Fruit fly (Drosophila melanogaster) whole organism, wandering third instar larva: ENCODE results near the gene OXA1L.
A peak's percentile ranks its signal among the peaks of the same experiment; 100 is the strongest.

ENCODE experiments used
- Abd-B ChIP-seq: fragments of >200 bp; optimal IDR thresholded peaks from 2 replicates; lab custom pipeline; 2017; ENCODE audit warnings: missing biosample characterization, missing genetic modification characterization
- CG32264 ChIP-seq: fragments of 200-800 bp; sonication (Bioruptor generic); optimal IDR thresholded peaks from 2 replicates; lab custom pipeline; 2016; ENCODE audit warnings: missing biosample characterization, missing genetic modification characterization
- Hr83 ChIP-seq: fragments of 200-300 bp; sonication (Bioruptor generic); optimal IDR thresholded peaks from 2 replicates; lab custom pipeline; 2016; ENCODE audit warnings: missing biosample characterization, mild to moderate bottlenecking, missing genetic modification characterization, moderate library complexity; ENCODE audit not compliant: poor library complexity, severe bottlenecking
- N ChIP-seq: fragments of >200 bp; optimal IDR thresholded peaks from 2 replicates; lab custom pipeline; 2018; ENCODE audit warnings: missing biosample characterization, missing external identifiers, missing genetic modification characterization
- Sp1 ChIP-seq: fragments of 200-800 bp; sonication (Bioruptor generic); optimal IDR thresholded peaks from 3 replicates; lab custom pipeline; 2019; ENCODE audit warnings: missing biosample characterization, mild to moderate bottlenecking, missing genetic modification characterization, moderate library complexity
- dmrt93B ChIP-seq: fragments of 200-800 bp; sonication (Bioruptor generic); optimal IDR thresholded peaks from 2 replicates; lab custom pipeline; 2018; ENCODE audit warnings: missing biosample characterization, mild to moderate bottlenecking, missing genetic modification characterization
- h ChIP-seq: fragments of 200-800 bp; sonication (Bioruptor generic); optimal IDR thresholded peaks from 3 replicates; lab custom pipeline; 2016; ENCODE audit warnings: missing biosample characterization, mild to moderate bottlenecking, missing genetic modification characterization
- pan ChIP-seq: fragments of >200 bp; optimal IDR thresholded peaks from 2 replicates; lab custom pipeline; 2017
- usp ChIP-seq: fragments of >200 bp; optimal IDR thresholded peaks from 2 replicates; lab custom pipeline; 2017; ENCODE audit warnings: missing biosample characterization, missing genetic modification characterization

- peak; percentile 25 for TF ChIP-seq h (GFP tag; lab: Kevin White, UChicago)
- TF ChIP-seq Sp1 (GFP tag; lab: Kevin White, UChicago), result peak; percentile 31
- no peak for TF ChIP-seq N (GFP tag; lab: Kevin White, UChicago)
- no peak for TF ChIP-seq pan (lab: Kevin White, UChicago)
- TF ChIP-seq Abd-B (GFP tag; lab: Kevin White, UChicago), result no peak
- TF ChIP-seq dmrt93B (GFP tag; lab: Kevin White, UChicago), result no peak
- TF ChIP-seq usp, result no peak
- TF ChIP-seq Hr83 (GFP tag; lab: Kevin White, UChicago), result no peak
- TF ChIP-seq CG32264 (GFP tag; lab: Kevin White, UChicago), result no peak
Measured at dm6 chr3L:10927953-10928352, 41.7 kb upstream of the OXA1L start.
